Fruit fly (Drosophila melanogaster) S2 (cell line): ENCODE data around the gene Ncc69.

ENCODE experiments used
- CG8478 ChIP-seq: fragments of >200 bp; optimal IDR thresholded peaks from 2 replicates; lab custom pipeline; 2018
- CTCF ChIP-seq, 2 experiments: fragments of >200 bp; optimal IDR thresholded peaks; 2 replicates each; lab custom pipeline; 2018

Gene Ncc69

dm6 chr3L:12329549-12329948 is 61.7 kb downstream of the Ncc69 start:
- no peak for TF ChIP-seq CTCF (optimal IDR thresholded peaks at IDR 0.05; lab: Kevin White, UChicago)
- no peak for TF ChIP-seq CG8478

DNA sequence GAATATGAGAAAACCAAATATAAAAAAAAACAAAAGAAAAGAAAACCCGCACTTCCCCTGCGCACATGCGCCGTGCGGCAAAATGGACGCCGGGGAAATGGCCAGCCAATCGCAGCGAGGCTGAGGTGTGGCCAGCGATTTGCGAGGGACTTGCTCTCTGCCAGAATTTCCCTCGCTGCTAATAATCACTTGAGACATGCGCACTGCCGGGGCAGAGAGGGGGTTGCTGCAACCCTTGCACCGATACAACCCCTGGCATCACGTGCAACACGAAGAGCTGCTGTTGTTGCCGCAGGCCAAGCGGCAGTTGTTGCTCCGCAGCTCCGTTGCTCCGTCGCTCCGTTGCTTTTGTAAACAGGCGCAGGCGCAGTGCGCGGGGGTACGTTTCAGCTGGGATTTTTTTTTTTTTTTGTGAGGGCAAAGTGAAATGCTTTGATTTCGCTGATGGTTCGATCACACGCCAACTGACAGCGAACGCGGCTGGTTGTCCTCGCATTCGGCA is 62.4 kb downstream of the Ncc69 start, which contains the start of gene Lmx1a:
Lmx1a (plus strand) TSS at position 452 of the 502 bp plus-strand sequence.
- TF ChIP-seq CG8478, result no peak
- TF ChIP-seq CTCF (optimal IDR thresholded peaks at IDR 0.05; lab: Kevin White, UChicago), result no peak

DNA sequence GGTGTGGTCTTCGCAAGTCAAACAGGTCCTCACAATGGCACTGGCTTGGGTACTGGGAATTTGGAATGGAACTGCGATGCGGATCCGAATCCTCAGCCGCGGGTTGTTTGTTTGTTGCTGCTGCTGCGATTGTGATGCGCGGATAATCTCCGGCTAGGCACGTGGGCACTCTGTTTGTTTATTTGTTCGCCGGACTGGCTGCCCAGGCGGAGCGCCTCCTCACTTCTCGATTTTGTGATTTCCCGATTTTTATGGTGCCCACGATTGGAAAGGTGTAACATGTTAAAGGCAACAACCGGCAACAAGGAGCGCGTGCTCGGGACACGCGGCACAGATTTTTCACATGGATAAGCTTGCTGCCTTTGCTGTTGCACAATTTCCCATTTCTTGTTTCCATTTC is 71.5 kb downstream of the Ncc69 start:
- TF ChIP-seq CTCF (optimal IDR thresholded peaks at IDR 0.05; lab: Kevin White, UChicago), result no peak
- TF ChIP-seq CG8478, result no peak
